Fruit fly (Drosophila melanogaster) whole organism, embryonic: ENCODE measurements around the gene Spn28Dc.

Experiments
- B-H2 ChIP-seq: fragments of 200-800 bp; sonication (Bioruptor generic); optimal IDR thresholded peaks from 2 replicates; lab custom pipeline; 2018; ENCODE audit warnings: missing biosample characterization, mild to moderate bottlenecking, missing genetic modification characterization
- Bgb ChIP-seq: fragments of 200-800 bp; sonication (Bioruptor generic); IDR thresholded peaks from 2 replicates; pipeline ENCODE4 v1.3.6; 2022; ENCODE audit warnings: missing biosample characterization, missing genetic modification characterization; ENCODE audit not compliant: partially characterized antibody
- CG10274 ChIP-seq: fragments of 200-800 bp; sonication (Bioruptor generic); optimal IDR thresholded peaks from 3 replicates; lab custom pipeline; 2017; ENCODE audit warnings: missing biosample characterization, mild to moderate bottlenecking, missing genetic modification characterization
- CG11504 ChIP-seq: fragments of 200-800 bp; sonication (Bioruptor generic); optimal IDR thresholded peaks from 3 replicates; lab custom pipeline; 2019; ENCODE audit warnings: missing biosample characterization, mild to moderate bottlenecking, missing genetic modification characterization, moderate library complexity
- CG11560 ChIP-seq: fragments of 200-800 bp; sonication (Bioruptor generic); IDR thresholded peaks from 3 replicates; pipeline ENCODE4 v1.3.6; 2022; ENCODE audit warnings: missing biosample characterization, missing genetic modification characterization
- CG12236 ChIP-seq: fragments of 200-800 bp; sonication (Bioruptor generic); optimal IDR thresholded peaks from 2 replicates; lab custom pipeline; 2016; ENCODE audit warnings: missing biosample characterization, missing genetic modification characterization
- CG13296 ChIP-seq: fragments of 200-800 bp; sonication (Bioruptor generic); optimal IDR thresholded peaks from 3 replicates; lab custom pipeline; 2018; ENCODE audit warnings: missing biosample characterization, mild to moderate bottlenecking, missing genetic modification characterization
- CG14050 ChIP-seq: fragments of 200-800 bp; sonication (Bioruptor generic); IDR thresholded peaks from 3 replicates; pipeline ENCODE4 v1.3.6; 2022; ENCODE audit warnings: missing biosample characterization, missing genetic modification characterization
- CG14860 ChIP-seq: fragments of 200-800 bp; sonication (Bioruptor generic); IDR thresholded peaks from 3 replicates; pipeline ENCODE4 v1.3.6; 2022; ENCODE audit warnings: missing biosample characterization, missing genetic modification characterization; ENCODE audit not compliant: partially characterized antibody
- CG15011 ChIP-seq: fragments of 200-800 bp; sonication (Bioruptor generic); optimal IDR thresholded peaks from 3 replicates; lab custom pipeline; 2018; ENCODE audit warnings: missing biosample characterization, mild to moderate bottlenecking, missing genetic modification characterization
- CG15601 ChIP-seq: fragments of 200-800 bp; sonication (Bioruptor generic); optimal IDR thresholded peaks from 3 replicates; lab custom pipeline; 2019; ENCODE audit warnings: missing biosample characterization, mild to moderate bottlenecking, missing genetic modification characterization, moderate library complexity
- CG1647 ChIP-seq: fragments of 200-800 bp; sonication (Bioruptor generic); optimal IDR thresholded peaks from 3 replicates; lab custom pipeline; 2016; ENCODE audit warnings: missing biosample characterization, missing genetic modification characterization
- CG16815 ChIP-seq: fragments of 200-800 bp; sonication (Bioruptor generic); optimal IDR thresholded peaks from 3 replicates; lab custom pipeline; 2017; ENCODE audit warnings: missing biosample characterization, mild to moderate bottlenecking, missing genetic modification characterization
- CG17359 ChIP-seq: fragments of 200-800 bp; sonication (Bioruptor generic); optimal IDR thresholded peaks from 3 replicates; lab custom pipeline; 2018; ENCODE audit warnings: missing biosample characterization, mild to moderate bottlenecking, missing genetic modification characterization, moderate library complexity
- CG2712 ChIP-seq: fragments of 200-800 bp; optimal IDR thresholded peaks from 3 replicates; lab custom pipeline; 2019; ENCODE audit warnings: missing biosample characterization, mild to moderate bottlenecking, missing genetic modification characterization, moderate library complexity
- CG42726 ChIP-seq: fragments of 200-800 bp; sonication (Bioruptor generic); IDR thresholded peaks from 2 replicates; pipeline ENCODE4 v1.3.6; 2022; ENCODE audit warnings: missing biosample characterization, missing genetic modification characterization; ENCODE audit not compliant: partially characterized antibody
- CG5245 ChIP-seq: fragments of 200-800 bp; sonication (Bioruptor generic); optimal IDR thresholded peaks from 3 replicates; lab custom pipeline; 2016; ENCODE audit warnings: missing biosample characterization, missing genetic modification characterization
- CG7372 ChIP-seq: fragments of 200-800 bp; sonication (Bioruptor generic); IDR thresholded peaks from 2 replicates; pipeline ENCODE4 v1.3.6; 2022; ENCODE audit warnings: missing biosample characterization, missing genetic modification characterization
- CG8281 ChIP-seq: fragments of 200-800 bp; sonication (Bioruptor generic); optimal IDR thresholded peaks from 2 replicates; lab custom pipeline; 2018; ENCODE audit warnings: missing biosample characterization, mild to moderate bottlenecking, missing genetic modification characterization, moderate library complexity
- CG8478 ChIP-seq: fragments of >200 bp; optimal IDR thresholded peaks from 2 replicates; lab custom pipeline; 2018
- CG8944 ChIP-seq: fragments of 200-800 bp; sonication (Bioruptor generic); optimal IDR thresholded peaks from 3 replicates; lab custom pipeline; 2016; ENCODE audit warnings: missing biosample characterization, missing genetic modification characterization
- CTCF ChIP-seq: fragments of 200-800 bp; sonication (Bioruptor generic); optimal IDR thresholded peaks from 2 replicates; lab custom pipeline; 2017; ENCODE audit warnings: missing biosample characterization, mild to moderate bottlenecking, missing genetic modification characterization, moderate library complexity
- D19B ChIP-seq: fragments of 200-800 bp; sonication (Bioruptor generic); optimal IDR thresholded peaks from 2 replicates; lab custom pipeline; 2017; ENCODE audit warnings: missing biosample characterization, mild to moderate bottlenecking, missing genetic modification characterization
- Dip2 ChIP-seq: fragments of 200-800 bp; sonication (Bioruptor generic); IDR thresholded peaks from 2 replicates; pipeline ENCODE4 v1.3.6; 2022; ENCODE audit warnings: missing biosample characterization, missing genetic modification characterization
- H2.0 ChIP-seq: fragments of 200-800 bp; sonication (Bioruptor generic); IDR thresholded peaks from 2 replicates; pipeline ENCODE4 v1.3.6; 2022; ENCODE audit warnings: missing biosample characterization, missing genetic modification characterization
- Hand ChIP-seq: fragments of 200-800 bp; sonication (Bioruptor generic); optimal IDR thresholded peaks from 2 replicates; lab custom pipeline; 2017; ENCODE audit warnings: mild to moderate bottlenecking, missing biosample characterization, missing genetic modification reagents, missing genetic modification characterization
- Hmr ChIP-seq: fragments of 200-800 bp; sonication (Bioruptor generic); optimal IDR thresholded peaks from 3 replicates; lab custom pipeline; 2017; ENCODE audit warnings: mild to moderate bottlenecking, missing biosample characterization, missing genetic modification reagents, missing genetic modification characterization
- Hr3 ChIP-seq: fragments of 200-800 bp; sonication (Bioruptor generic); optimal IDR thresholded peaks from 3 replicates; lab custom pipeline; 2016; ENCODE audit warnings: missing biosample characterization, missing genetic modification characterization
- MTF-1 ChIP-seq: fragments of 200-800 bp; sonication (Bioruptor generic); optimal IDR thresholded peaks from 2 replicates; lab custom pipeline; 2018; ENCODE audit warnings: missing biosample characterization, mild to moderate bottlenecking, missing genetic modification characterization, borderline replicate concordance
- Mes4 ChIP-seq: fragments of 200-800 bp; sonication (Bioruptor generic); optimal IDR thresholded peaks from 2 replicates; lab custom pipeline; 2016; ENCODE audit warnings: missing biosample characterization, missing genetic modification characterization
- Neu2 ChIP-seq: fragments of 200-800 bp; sonication (Bioruptor generic); optimal IDR thresholded peaks from 3 replicates; lab custom pipeline; 2016; ENCODE audit warnings: missing biosample characterization, missing genetic modification characterization, borderline replicate concordance
- Oaz ChIP-seq: fragments of 200-800 bp; sonication (Bioruptor generic); IDR thresholded peaks from 2 replicates; pipeline ENCODE4 v1.3.6; 2022; ENCODE audit warnings: missing biosample characterization, missing genetic modification characterization
- Side ChIP-seq: fragments of 200-800 bp; sonication (Bioruptor generic); optimal IDR thresholded peaks from 2 replicates; lab custom pipeline; 2016; ENCODE audit warnings: missing biosample characterization, missing genetic modification characterization
- bsh ChIP-seq, 2 experiments: fragments of 200-800 bp; sonication (Bioruptor generic); optimal IDR thresholded peaks; 2 replicates each; lab custom pipeline; 2017 to 2018; ENCODE audit warnings: mild to moderate bottlenecking in 2 of 2, missing biosample characterization in 2 of 2, missing genetic modification characterization in 2 of 2, moderate library complexity in 1 of 2
- cad ChIP-seq: fragments of >200 bp; optimal IDR thresholded peaks from 2 replicates; lab custom pipeline; 2017; ENCODE audit warnings: missing biosample characterization, missing genetic modification characterization
- croc ChIP-seq: fragments of 200-800 bp; sonication (Bioruptor generic); conservative IDR thresholded peaks from 3 replicates; pipeline ENCODE4 v1.3.6; 2022; ENCODE audit warnings: missing biosample characterization, missing genetic modification characterization
- dati ChIP-seq: fragments of 200-800 bp; sonication (Bioruptor generic); IDR thresholded peaks from 2 replicates; pipeline ENCODE4 v1.3.6; 2022; ENCODE audit warnings: missing biosample characterization, missing genetic modification characterization
- eyg ChIP-seq: fragments of 200-800 bp; sonication (Bioruptor generic); optimal IDR thresholded peaks from 3 replicates; lab custom pipeline; 2016; ENCODE audit warnings: missing biosample characterization, missing genetic modification characterization
- fd3F ChIP-seq: fragments of 200-800 bp; sonication (Bioruptor generic); optimal IDR thresholded peaks from 2 replicates; lab custom pipeline; 2018; ENCODE audit warnings: missing biosample characterization, mild to moderate bottlenecking, missing genetic modification characterization, moderate library complexity
- gcm2 ChIP-seq: fragments of 200-800 bp; sonication (Bioruptor generic); optimal IDR thresholded peaks from 2 replicates; lab custom pipeline; 2016; ENCODE audit warnings: missing biosample characterization, missing genetic modification characterization
- mld ChIP-seq: fragments of 200-800 bp; sonication (Bioruptor generic); IDR thresholded peaks from 3 replicates; pipeline ENCODE4 v1.3.6; 2022; ENCODE audit warnings: missing biosample characterization, missing genetic modification characterization; ENCODE audit not compliant: partially characterized antibody
- oc ChIP-seq: fragments of 200-800 bp; sonication (Bioruptor generic); optimal IDR thresholded peaks from 2 replicates; lab custom pipeline; 2018; ENCODE audit warnings: missing biosample characterization, mild to moderate bottlenecking, missing genetic modification characterization, moderate library complexity
- otp ChIP-seq: fragments of 200-800 bp; sonication (Bioruptor generic); IDR thresholded peaks from 3 replicates; pipeline ENCODE4, ENCODE4 v1.3.6; 2022; ENCODE audit warnings: missing biosample characterization, missing genetic modification characterization
- pzg ChIP-seq: fragments of 200-800 bp; sonication (Bioruptor generic); optimal IDR thresholded peaks from 3 replicates; lab custom pipeline; 2018; ENCODE audit warnings: missing biosample characterization, mild to moderate bottlenecking, missing genetic modification characterization, moderate library complexity
- ranshi ChIP-seq: fragments of 200-800 bp; sonication (Bioruptor generic); IDR thresholded peaks from 2 replicates; pipeline ENCODE4 v1.3.6; 2022; ENCODE audit warnings: missing biosample characterization, missing genetic modification characterization
- repo ChIP-seq: fragments of 200-800 bp; sonication (Bioruptor generic); optimal IDR thresholded peaks from 2 replicates; lab custom pipeline; 2016; ENCODE audit warnings: missing biosample characterization, missing genetic modification characterization
- salm ChIP-seq: fragments of 200-800 bp; sonication (Bioruptor generic); optimal IDR thresholded peaks from 2 replicates; lab custom pipeline; 2018; ENCODE audit warnings: missing biosample characterization, mild to moderate bottlenecking, missing genetic modification characterization
- sd ChIP-seq: fragments of 200-800 bp; sonication (Bioruptor generic); optimal IDR thresholded peaks from 3 replicates; lab custom pipeline; 2018; ENCODE audit warnings: missing biosample characterization, mild to moderate bottlenecking, missing genetic modification characterization, moderate library complexity
- sisA ChIP-seq: fragments of 200-800 bp; sonication (Bioruptor generic); IDR thresholded peaks from 2 replicates; pipeline ENCODE4 v1.3.6; 2022; ENCODE audit warnings: missing biosample characterization, missing genetic modification characterization
- z ChIP-seq: fragments of 200-800 bp; sonication (Bioruptor generic); IDR thresholded peaks from 3 replicates; pipeline ENCODE4 v1.3.6; 2022; ENCODE audit warnings: missing biosample characterization, missing genetic modification characterization
- zfh2 ChIP-seq: fragments of 200-800 bp; sonication (Bioruptor generic); optimal IDR thresholded peaks from 2 replicates; lab custom pipeline; 2016; ENCODE audit warnings: missing biosample characterization, missing genetic modification characterization

Gene Spn28Dc

dm6 chr2L:8042645-8043281 lies 35.8 kb upstream of the Spn28Dc start, which contains the start of gene RpL36A (continued):
- TF ChIP-seq Side (GFP tag; lab: Kevin White, UChicago) (peak; percentile 61), otp (GFP tag; lab: Robert Waterston, UW) (no peak), CG11504 (tag; lab: Kevin White, UChicago) (no peak), Neu2 (GFP tag; lab: Kevin White, UChicago) (no peak), z (GFP tag; lab: Robert Waterston, UW) (no peak), CG7372 (GFP tag; lab: Robert Waterston, UW) (no peak), B-H2 (GFP tag; lab: Kevin White, UChicago) (peak; percentile 81), Hand (GFP tag; lab: Kevin White, UChicago) (peak; percentile 57), D19B (GFP tag; lab: Kevin White, UChicago) (no peak), salm (tag; lab: Kevin White, UChicago) (peak; percentile 29), CG5245 (GFP tag; lab: Kevin White, UChicago) (no peak), CG17359 (tag; lab: Kevin White, UChicago) (peak; percentile 45), CG14050 (peak; percentile 58; the same call in 2 of the 3 replicates), Bgb (GFP tag; lab: Robert Waterston, UW) (peak; percentile 97), oc (tag; lab: Kevin White, UChicago) (no peak), CG8944 (GFP tag; lab: Kevin White, UChicago) (peak; percentile 43), bsh (GFP tag; optimal IDR thresholded peaks at IDR 0.05; lab: Kevin White, UChicago) (peak; percentile 29 to 55), CG16815 (GFP tag; lab: Kevin White, UChicago) (no peak), pzg (GFP tag; lab: Kevin White, UChicago) (peak; percentile 75), CG15601 (tag; lab: Kevin White, UChicago) (peak; percentile 54), repo (GFP tag; lab: Kevin White, UChicago) (no peak), CTCF (GFP tag; lab: Kevin White, UChicago) (peak; percentile 42), zfh2 (GFP tag; lab: Kevin White, UChicago) (peak; percentile 47), gcm2 (peak; percentile 47), CG15011 (GFP tag; lab: Kevin White, UChicago) (no peak), H2.0 (no peak; the same call in 1 of the 2 replicates), CG13296 (GFP tag; lab: Kevin White, UChicago) (peak; percentile 75), ranshi (GFP tag; lab: Robert Waterston, UW) (peak; percentile 52; the same call in 1 of the 2 replicates), CG12236 (peak; percentile 48), CG8281 (tag; lab: Kevin White, UChicago) (no peak), Dip2 (no peak), fd3F (GFP tag; lab: Kevin White, UChicago) (peak; percentile 43), Mes4 (GFP tag; lab: Kevin White, UChicago) (peak; percentile 92), CG42726 (GFP tag; lab: Robert Waterston, UW) (peak; percentile 97), CG2712 (tag; lab: Kevin White, UChicago) (peak; percentile 57), CG11560 (no peak), MTF-1 (GFP tag; lab: Kevin White, UChicago) (peak; percentile 56), eyg (peak; percentile 49), sd (peak; percentile 16), mld (peak; percentile 83; the same call in 2 of the 3 replicates), sisA (GFP tag; lab: Robert Waterston, UW) (no peak), CG14860 (GFP tag; lab: Robert Waterston, UW) (peak; percentile 81), Oaz (GFP tag; lab: Robert Waterston, UW) (no peak), Hmr (GFP tag; lab: Kevin White, UChicago) (peak; percentile 78), CG1647 (GFP tag; lab: Kevin White, UChicago) (no peak), CG10274 (GFP tag; lab: Kevin White, UChicago) (no peak), croc (GFP tag; lab: Robert Waterston, UW) (no peak), dati (GFP tag; lab: Robert Waterston, UW) (no peak), cad (GFP tag; lab: Kevin White, UChicago) (no peak), CG8478 (lab: Kevin White, UChicago) (no peak), Hr3 (GFP tag; lab: Kevin White, UChicago) (no peak)
